Worm (Caenorhabditis elegans): ENCODE results near the gene jip-1.

The jip-1 gene

DNA sequence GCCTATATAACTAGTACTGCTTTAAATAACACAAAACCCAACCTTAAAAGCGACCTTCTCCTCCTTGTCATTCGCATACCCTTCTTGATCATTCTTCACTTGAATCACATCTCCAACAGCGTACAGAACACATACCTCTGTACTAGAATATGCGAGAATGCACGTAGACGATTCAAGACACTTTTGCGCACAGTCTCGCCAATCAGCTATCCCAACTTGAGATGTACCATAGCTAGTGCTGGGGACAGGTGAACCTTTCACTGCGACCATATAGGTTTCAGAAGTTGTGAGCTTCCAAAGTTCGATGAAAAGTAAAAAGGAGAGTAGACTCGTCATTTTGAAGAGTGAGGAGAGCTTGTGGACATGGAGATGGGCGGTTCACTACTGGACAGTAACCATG, 70.9 kb downstream of the jip-1 start, which contains the start of gene F54D12.8:
TSS of gene F54D12.8 (minus strand) at position 336 of the 400 bp plus-strand sequence.
- TF ChIP-seq elt-3 (tag; optimal IDR thresholded peaks at IDR 0.05) (no peak), ceh-82 (tag; optimal IDR thresholded peaks at IDR 0.05) (no peak), elt-2 (tag; optimal IDR thresholded peaks at IDR 0.05) (no peak), lin-15B (tag; optimal IDR thresholded peaks at IDR 0.05) (no peak), ceh-16 (tag; optimal IDR thresholded peaks at IDR 0.05) (no peak), snpc-4 (tag; optimal IDR thresholded peaks at IDR 0.05) (no peak), nhr-76 (tag; optimal IDR thresholded peaks at IDR 0.05) (no peak), nhr-77 (tag; optimal IDR thresholded peaks at IDR 0.05) (no peak), fkh-2 (tag; optimal IDR thresholded peaks at IDR 0.05) (no peak), nhr-11 (tag; optimal IDR thresholded peaks at IDR 0.05) (no peak)

- TF ChIP-seq zag-1 (tag; optimal IDR thresholded peaks at IDR 0.05) = no peak
- no peak for TF ChIP-seq egl-27 (tag; optimal IDR thresholded peaks at IDR 0.05)
- TF ChIP-seq fkh-2 (tag; optimal IDR thresholded peaks at IDR 0.05) = no peak
- TF ChIP-seq ama-1 (optimal IDR thresholded peaks at IDR 0.05) = no peak
- TF ChIP-seq pha-4 (tag; optimal IDR thresholded peaks at IDR 0.05) = no peak
- no peak for TF ChIP-seq ztf-4 (tag; optimal IDR thresholded peaks at IDR 0.05)
- no peak for TF ChIP-seq nhr-67 (tag; optimal IDR thresholded peaks at IDR 0.05)
- TF ChIP-seq nhr-23 (tag; optimal IDR thresholded peaks at IDR 0.05) = no peak
- no peak for TF ChIP-seq elt-2 (tag; optimal IDR thresholded peaks at IDR 0.05)
- no peak for TF ChIP-seq nhr-76 (tag; optimal IDR thresholded peaks at IDR 0.05)
- no peak for TF ChIP-seq eor-1 (tag; optimal IDR thresholded peaks at IDR 0.05)
- TF ChIP-seq skn-1 (tag; optimal IDR thresholded peaks at IDR 0.05) = no peak
- no peak for TF ChIP-seq ztf-11 (tag; optimal IDR thresholded peaks at IDR 0.05)
- no peak for TF ChIP-seq sea-2 (GFP tag; optimal IDR thresholded peaks at IDR 0.05)
- TF ChIP-seq pqm-1 (tag; optimal IDR thresholded peaks at IDR 0.05) = no peak
- no peak for TF ChIP-seq daf-12 (tag; optimal IDR thresholded peaks at IDR 0.05)
- TF ChIP-seq fos-1 (tag; optimal IDR thresholded peaks at IDR 0.05) = no peak
- no peak for TF ChIP-seq ceh-28 (tag; optimal IDR thresholded peaks at IDR 0.05)
- no peak for TF ChIP-seq jun-1 (tag; optimal IDR thresholded peaks at IDR 0.05)
Measured at ce11 chrII:1398396-1398795, 71.6 kb downstream of the jip-1 start, which contains the start of gene F54D12.2. Gene F54D12.2, plus strand, starts transcription at chrII:1398696.
